Fruit fly (Drosophila melanogaster) whole organism, adult: ENCODE data around the gene CG15347.

Source experiments
- CG11617 ChIP-seq: fragments of 200-800 bp; sonication (Bioruptor generic); optimal IDR thresholded peaks from 2 replicates; lab custom pipeline; 2017; ENCODE audit warnings: mild to moderate bottlenecking, missing biosample characterization, missing genetic modification reagents, missing genetic modification characterization
- CG1620 ChIP-seq: fragments of 200-800 bp; sonication (Bioruptor generic); optimal IDR thresholded peaks from 2 replicates; lab custom pipeline; 2016; ENCODE audit warnings: missing biosample characterization, missing genetic modification characterization
- CG33017 ChIP-seq: fragments of 200-800 bp; sonication (Bioruptor generic); optimal IDR thresholded peaks from 2 replicates; lab custom pipeline; 2018; ENCODE audit warnings: missing biosample characterization, mild to moderate bottlenecking, missing genetic modification characterization, moderate library complexity
- CG5204 ChIP-seq: fragments of 200-800 bp; sonication (Bioruptor generic); optimal IDR thresholded peaks from 2 replicates; lab custom pipeline; 2016; ENCODE audit warnings: missing biosample characterization, missing genetic modification characterization
- CG7045 ChIP-seq: fragments of 200-800 bp; sonication (Bioruptor generic); optimal IDR thresholded peaks from 2 replicates; lab custom pipeline; 2017; ENCODE audit warnings: missing biosample characterization, mild to moderate bottlenecking, missing genetic modification characterization
- CG7101 ChIP-seq: fragments of 200-800 bp; sonication (Bioruptor generic); optimal IDR thresholded peaks from 2 replicates; lab custom pipeline; 2018; ENCODE audit warnings: missing biosample characterization, mild to moderate bottlenecking, missing genetic modification characterization, moderate library complexity
- Crg-1 ChIP-seq: fragments of 200-800 bp; sonication (Bioruptor generic); optimal IDR thresholded peaks from 2 replicates; lab custom pipeline; 2016; ENCODE audit warnings: missing biosample characterization, missing genetic modification characterization
- bab1 ChIP-seq: fragments of 200-800 bp; sonication (Bioruptor generic); optimal IDR thresholded peaks from 3 replicates; lab custom pipeline; 2019; ENCODE audit warnings: missing biosample characterization, mild to moderate bottlenecking, missing genetic modification characterization, moderate library complexity
- kay ChIP-seq: fragments of 200-800 bp; sonication (Bioruptor generic); peaks from one replicate; lab custom pipeline; 2016; ENCODE audit warnings: missing biosample characterization, missing genetic modification characterization, borderline replicate concordance
- pad ChIP-seq: fragments of 200-800 bp; sonication (Bioruptor generic); optimal IDR thresholded peaks from 3 replicates; lab custom pipeline; 2017; ENCODE audit warnings: missing biosample characterization, missing genetic modification characterization, mild to moderate bottlenecking, moderate library complexity, missing genetic modification reagents

- TF ChIP-seq CG7045 (no peak), kay (peak; percentile 67), CG1620 (GFP tag; lab: Kevin White, UChicago) (no peak), CG33017 (tag; lab: Kevin White, UChicago) (no peak), CG5204 (GFP tag; lab: Kevin White, UChicago) (no peak), CG11617 (GFP tag; lab: Kevin White, UChicago) (no peak), Crg-1 (GFP tag; lab: Kevin White, UChicago) (no peak), pad (no peak), CG7101 (tag; lab: Kevin White, UChicago) (no peak), bab1 (GFP tag; lab: Kevin White, UChicago) (no peak)
These were observed 8.9 kb upstream of the CG15347 start for dm6 chrX:8469606-8470005.
